Worm (Caenorhabditis elegans) whole organism, young adult: ENCODE results near the gene F37C4.8.

Experiments
- F37B4.10 ChIP-seq: fragments of 200-800 bp; sonication (Bioruptor generic); IDR thresholded peaks from 2 replicates; pipeline ENCODE4 v1.3.6; 2022; ENCODE audit warnings: missing genetic modification characterization, missing compliant biosample characterization
- F57A8.1 ChIP-seq: fragments of 200-800 bp; sonication (Bioruptor generic); optimal IDR thresholded peaks from 2 replicates; lab custom pipeline; 2018; ENCODE audit warnings: mild to moderate bottlenecking, missing genetic modification characterization, moderate library complexity, missing compliant biosample characterization
- Y53F4B.3 ChIP-seq: fragments of 200-800 bp; sonication (Bioruptor generic); IDR thresholded peaks from 2 replicates; pipeline ENCODE4 v1.3.6; 2022; ENCODE audit warnings: missing genetic modification reagents, missing genetic modification characterization, missing compliant biosample characterization
- Y95B8A.8 ChIP-seq: fragments of 200-800 bp; sonication (Bioruptor generic); IDR thresholded peaks from 2 replicates; pipeline ENCODE4 v1.3.6; 2022; ENCODE audit warnings: missing genetic modification reagents, missing genetic modification characterization, missing compliant biosample characterization
- aptf-3 ChIP-seq: fragments of 200-800 bp; sonication (Bioruptor generic); IDR thresholded peaks from 2 replicates; pipeline ENCODE4 v1.3.6; 2022; ENCODE audit warnings: missing genetic modification characterization, missing compliant biosample characterization
- attf-5 ChIP-seq: fragments of 200-800 bp; sonication (Bioruptor generic); optimal IDR thresholded peaks from 2 replicates; lab custom pipeline; 2018; ENCODE audit warnings: mild to moderate bottlenecking, missing genetic modification characterization, missing compliant biosample characterization
- bed-1 ChIP-seq: fragments of 200-800 bp; sonication (Bioruptor generic); IDR thresholded peaks from 2 replicates; pipeline ENCODE4 v1.3.6; 2022; ENCODE audit warnings: missing genetic modification reagents, missing genetic modification characterization, missing compliant biosample characterization
- dox-1 ChIP-seq: fragments of 200-800 bp; sonication (Bioruptor generic); IDR thresholded peaks from 2 replicates; pipeline ENCODE4 v1.3.6; 2022; ENCODE audit warnings: missing genetic modification reagents, missing genetic modification characterization, missing compliant biosample characterization
- dpff-1 ChIP-seq: sonication (generic microtip); optimal IDR thresholded peaks from 2 replicates; lab custom pipeline; 2017; ENCODE audit warnings: mild to moderate bottlenecking, missing genetic modification characterization, missing compliant biosample characterization
- efl-1 ChIP-seq: fragments of 150-350 bp; optimal IDR thresholded peaks from 2 replicates; lab custom pipeline; 2014; ENCODE audit warnings: missing biosample characterization, missing genetic modification reagents, missing genetic modification characterization
- hlh-12 ChIP-seq: sonication (generic microtip); optimal IDR thresholded peaks from 2 replicates; lab custom pipeline; 2016; ENCODE audit warnings: missing genetic modification characterization, missing compliant biosample characterization
- hmg-1.2 ChIP-seq: fragments of 200-800 bp; sonication (Bioruptor generic); IDR thresholded peaks from 2 replicates; pipeline ENCODE4 v1.3.6; 2022; ENCODE audit warnings: missing genetic modification reagents, missing genetic modification characterization, missing compliant biosample characterization
- lin-26 ChIP-seq: fragments of 200-800 bp; sonication (Bioruptor generic); IDR thresholded peaks from 2 replicates; pipeline ENCODE4 v1.3.6; 2022; ENCODE audit warnings: missing genetic modification reagents, missing genetic modification characterization, missing compliant biosample characterization
- lin-40 ChIP-seq: sonication (generic microtip); optimal IDR thresholded peaks from 2 replicates; lab custom pipeline; 2016; ENCODE audit warnings: missing genetic modification characterization, mild to moderate bottlenecking, missing compliant biosample characterization, missing genotype, missing genetic modification reagents
- lsl-1 ChIP-seq: fragments of 200-800 bp; sonication (Bioruptor generic); optimal IDR thresholded peaks from 2 replicates; lab custom pipeline; 2018; ENCODE audit warnings: mild to moderate bottlenecking, missing genetic modification characterization, moderate library complexity, missing compliant biosample characterization
- lsy-27 ChIP-seq: sonication (generic microtip); optimal IDR thresholded peaks from 2 replicates; lab custom pipeline; 2017; ENCODE audit warnings: missing genetic modification characterization, mild to moderate bottlenecking, missing compliant biosample characterization, antibody characterized with exemption, missing genotype, borderline replicate concordance; ENCODE audit not compliant: insufficient read depth
- madf-3 ChIP-seq: fragments of 200-800 bp; sonication (Bioruptor generic); IDR thresholded peaks from 2 replicates; pipeline ENCODE4 v1.3.6; 2022; ENCODE audit warnings: missing genetic modification reagents, missing genetic modification characterization, missing compliant biosample characterization
- madf-6 ChIP-seq: fragments of 200-800 bp; sonication (Bioruptor generic); IDR thresholded peaks from 2 replicates; pipeline ENCODE4 v1.3.6; 2022; ENCODE audit warnings: missing genetic modification reagents, missing genetic modification characterization, missing compliant biosample characterization
- madf-8 ChIP-seq: fragments of 200-800 bp; sonication (Bioruptor generic); conservative IDR thresholded peaks from 2 replicates; pipeline ENCODE4 v1.3.6; 2022; ENCODE audit warnings: missing genetic modification reagents, missing genetic modification characterization, missing compliant biosample characterization
- mel-28 ChIP-seq: sonication (generic microtip); optimal IDR thresholded peaks from 2 replicates; lab custom pipeline; 2016; ENCODE audit warnings: borderline replicate concordance, mild to moderate bottlenecking, missing genetic modification characterization, missing compliant biosample characterization
- mxl-1 ChIP-seq: sonication (generic microtip); optimal IDR thresholded peaks from 2 replicates; lab custom pipeline; 2016; ENCODE audit warnings: missing genetic modification characterization, missing compliant biosample characterization
- nhr-179 ChIP-seq: sonication (generic microtip); optimal IDR thresholded peaks from 2 replicates; lab custom pipeline; 2016; ENCODE audit warnings: mild to moderate bottlenecking, missing genetic modification characterization, missing compliant biosample characterization
- nhr-80 ChIP-seq: sonication (generic microtip); optimal IDR thresholded peaks from 2 replicates; lab custom pipeline; 2016; ENCODE audit warnings: missing genetic modification characterization, missing compliant biosample characterization
- nhr-90 ChIP-seq: sonication (generic microtip); optimal IDR thresholded peaks from 2 replicates; lab custom pipeline; 2016; ENCODE audit warnings: missing genotype, mild to moderate bottlenecking, missing genetic modification characterization, missing compliant biosample characterization
- rcor-1 ChIP-seq: fragments of 200-800 bp; sonication (Bioruptor generic); IDR thresholded peaks from 2 replicates; pipeline ENCODE4 v1.3.6; 2022; ENCODE audit warnings: missing genetic modification reagents, missing genetic modification characterization, missing compliant biosample characterization
- rec-8 ChIP-seq, 2 experiments: sonication (generic microtip); optimal IDR thresholded peaks; 2 replicates each; lab custom pipeline; 2016; ENCODE audit warnings: mild to moderate bottlenecking in 2 of 2, missing genetic modification characterization in 2 of 2, missing genetic modification reagents in 2 of 2, missing genotype in 2 of 2, missing biosample characterization in 1 of 2, missing compliant biosample characterization in 1 of 2, moderate library complexity in 1 of 2
- sdz-38 ChIP-seq: sonication (generic microtip); optimal IDR thresholded peaks from 2 replicates; lab custom pipeline; 2016; ENCODE audit warnings: missing genotype, missing genetic modification characterization, missing compliant biosample characterization
- sea-2 ChIP-seq: fragments of 200-800 bp; sonication (Bioruptor generic); IDR thresholded peaks from 2 replicates; pipeline ENCODE4 v1.3.6; 2022; ENCODE audit warnings: missing genetic modification characterization, missing compliant biosample characterization
- snpc-1.1 ChIP-seq: sonication (generic microtip); optimal IDR thresholded peaks from 2 replicates; lab custom pipeline; 2017; ENCODE audit warnings: missing genetic modification characterization, mild to moderate bottlenecking, missing compliant biosample characterization, antibody characterized with exemption, moderate library complexity, missing genotype, missing genetic modification reagents; ENCODE audit not compliant: insufficient read depth
- snpc-4 ChIP-seq, 5 experiments: fragments of 150-350 bp in 1 of 5; sonication (generic microtip) in 4 of 5; optimal IDR thresholded peaks; 2 replicates each; lab custom pipeline; 2014 to 2018; ENCODE audit warnings: missing genetic modification characterization in 5 of 5, missing biosample characterization in 3 of 5, antibody characterized with exemption in 2 of 5, mild to moderate bottlenecking in 2 of 5, missing compliant biosample characterization in 2 of 5, missing genotype in 2 of 5, moderate library complexity in 2 of 5, missing genetic modification reagents in 1 of 5
- tlf-1 ChIP-seq: fragments of 200-800 bp; sonication (Bioruptor generic); optimal IDR thresholded peaks from 2 replicates; lab custom pipeline; 2018; ENCODE audit warnings: mild to moderate bottlenecking, missing genetic modification characterization, missing compliant biosample characterization
- unc-130 ChIP-seq: sonication (generic microtip); optimal IDR thresholded peaks from 2 replicates; lab custom pipeline; 2016; ENCODE audit warnings: missing genetic modification reagents, missing genetic modification characterization, missing compliant biosample characterization
- zfh-2 ChIP-seq: fragments of 200-800 bp; sonication (Bioruptor generic); conservative IDR thresholded peaks from 2 replicates; pipeline ENCODE4 v1.3.6; 2022; ENCODE audit warnings: missing genetic modification reagents, missing genetic modification characterization, missing compliant biosample characterization
- ztf-22 ChIP-seq: fragments of 200-800 bp; sonication (Bioruptor generic); optimal IDR thresholded peaks from 2 replicates; lab custom pipeline; 2018; ENCODE audit warnings: mild to moderate bottlenecking, missing genetic modification characterization, moderate library complexity, missing compliant biosample characterization
- ztf-25 ChIP-seq: fragments of 200-800 bp; sonication (Bioruptor generic); IDR thresholded peaks from 2 replicates; pipeline ENCODE4 v1.3.6; 2022; ENCODE audit warnings: missing genetic modification reagents, missing genetic modification characterization, missing compliant biosample characterization
- ztf-3 ChIP-seq: fragments of 200-800 bp; sonication (Bioruptor generic); optimal IDR thresholded peaks from 2 replicates; lab custom pipeline; 2018; ENCODE audit warnings: mild to moderate bottlenecking, missing genetic modification characterization, missing compliant biosample characterization

F37C4.8 gene

ce11 chrIV:3848985-3849384 is 32.0 kb downstream of the F37C4.8 start:
- no peak for TF ChIP-seq ztf-22
- no peak for TF ChIP-seq F57A8.1
- TF ChIP-seq attf-5: no peak
- TF ChIP-seq nhr-179 (tag; lab: Kevin White, UChicago): no peak
- no peak for TF ChIP-seq lin-26 (GFP tag; lab: Robert Waterston, UW)
- TF ChIP-seq madf-6 (GFP tag; lab: Robert Waterston, UW): no peak
- TF ChIP-seq dox-1 (GFP tag; lab: Robert Waterston, UW): no peak
- no peak for TF ChIP-seq snpc-1.1
- TF ChIP-seq snpc-4 (GFP tag; optimal IDR thresholded peaks at IDR 0.05; lab: Kevin White, UChicago): no peak
- no peak for TF ChIP-seq snpc-4 (tag; optimal IDR thresholded peaks at IDR 0.05; lab: Kevin White, UChicago)
- no peak for TF ChIP-seq ztf-25 (GFP tag; lab: Robert Waterston, UW)
- TF ChIP-seq madf-8: no peak
- TF ChIP-seq mxl-1 (tag; lab: Kevin White, UChicago): no peak
- TF ChIP-seq sea-2 (GFP tag; lab: Robert Waterston, UW): no peak

ce11 chrIV:3847489-3847888 is 33.5 kb downstream of the F37C4.8 start:
- TF ChIP-seq zfh-2 (GFP tag; lab: Robert Waterston, UW) (peak; percentile 40; the same call in 1 of the 2 replicates), rec-8 (tag; optimal IDR thresholded peaks at IDR 0.05; lab: Kevin White, UChicago) (no peak), mel-28 (tag; lab: Kevin White, UChicago) (no peak), madf-3 (GFP tag; lab: Robert Waterston, UW) (0 out of 2 replicates have a peak, but pooled peaks have one; percentile 19), hmg-1.2 (GFP tag; lab: Robert Waterston, UW) (no peak)

- TF ChIP-seq nhr-90 (tag; lab: Kevin White, UChicago) (no peak), Y95B8A.8 (GFP tag; lab: Robert Waterston, UW) (no peak), lsy-27 (tag; lab: Kevin White, UChicago) (no peak), efl-1 (GFP tag; lab: Kevin White, UChicago) (no peak), Y53F4B.3 (no peak), rcor-1 (no peak), ztf-3 (GFP tag; lab: Kevin White, UChicago) (no peak), hlh-12 (tag; lab: Kevin White, UChicago) (no peak), bed-1 (no peak), hmg-1.2 (GFP tag; lab: Robert Waterston, UW) (no peak), dpff-1 (tag; lab: Kevin White, UChicago) (no peak), F37B4.10 (GFP tag; lab: Robert Waterston, UW) (no peak), unc-130 (no peak), aptf-3 (GFP tag; lab: Robert Waterston, UW) (no peak), lin-40 (tag; lab: Kevin White, UChicago) (no peak), sdz-38 (tag; lab: Kevin White, UChicago) (no peak), nhr-80 (tag; lab: Kevin White, UChicago) (no peak), mel-28 (tag; lab: Kevin White, UChicago) (no peak)
Measured at ce11 chrIV:3844584-3844983, 36.4 kb downstream of the F37C4.8 start.

- TF ChIP-seq ztf-25 (GFP tag; lab: Robert Waterston, UW): no peak
- TF ChIP-seq lsl-1: no peak
- TF ChIP-seq tlf-1 (GFP tag; lab: Kevin White, UChicago): no peak
- TF ChIP-seq efl-1 (GFP tag; lab: Kevin White, UChicago): no peak
Measured at ce11 chrIV:3844004-3844403, 37.0 kb downstream of the F37C4.8 start.
